Fruit fly (Drosophila melanogaster): ENCODE results near the gene CG14852.

The CG14852 gene

dm6 chr3R:14569411-14570107 is 3.8 kb downstream of the CG14852 start, which contains the start of gene Cys (continued):
- TF ChIP-seq D19B (GFP tag; optimal IDR thresholded peaks at IDR 0.05) (peak; percentile 27), Doc2 (GFP tag; IDR thresholded peaks at IDR 0.05) (no peak), h (optimal IDR thresholded peaks at IDR 0.05) (no peak), CG12769 (tag; optimal IDR thresholded peaks at IDR 0.05) (peak; percentile 89), nau (GFP tag; optimal IDR thresholded peaks at IDR 0.05) (no peak), CG7786 (GFP tag; optimal IDR thresholded peaks at IDR 0.05) (peak; percentile 17), CG7963 (GFP tag; IDR thresholded peaks at IDR 0.05; ENCODE audit: partially characterized antibody) (no peak), dmrt11E (tag; optimal IDR thresholded peaks at IDR 0.05) (peak; percentile 9), Pdp1 (GFP tag; optimal IDR thresholded peaks at IDR 0.05) (peak in 1 of 2 experiments; percentile 18), CG17328 (GFP tag; IDR thresholded peaks at IDR 0.05) (peak; percentile 36; the same call in 1 of the 2 replicates), amos (GFP tag; IDR thresholded peaks at IDR 0.05; ENCODE audit: partially characterized antibody) (peak; percentile 26; the same call in 1 of the 2 replicates), her (GFP tag; optimal IDR thresholded peaks at IDR 0.05) (peak; percentile 13), grau (tag; optimal IDR thresholded peaks at IDR 0.05) (peak; percentile 27), z (GFP tag; IDR thresholded peaks at IDR 0.05) (0 out of 3 replicates have a peak, but pooled peaks have one; percentile 61), CG13894 (tag; optimal IDR thresholded peaks at IDR 0.05) (peak; percentile 73), PHDP (tag; optimal IDR thresholded peaks at IDR 0.05) (peak; percentile 56), Asciz (GFP tag; optimal IDR thresholded peaks at IDR 0.05) (peak; percentile 19), GATAe (GFP tag; conservative IDR thresholded peaks at IDR 0.05) (no peak), sug (tag; optimal IDR thresholded peaks at IDR 0.05) (peak; percentile 34), da (GFP tag; optimal IDR thresholded peaks at IDR 0.05) (peak; percentile 42), Scr (GFP tag; IDR thresholded peaks at IDR 0.05; ENCODE audit: partially characterized antibody) (peak; percentile 9; the same call in 1 of the 2 replicates), CG8290 (GFP tag; optimal IDR thresholded peaks at IDR 0.05) (no peak), CG8290 (tag; optimal IDR thresholded peaks at IDR 0.05) (peak in 1 of 2 experiments; percentile 64), pho (GFP tag; optimal IDR thresholded peaks at IDR 0.05) (peak; percentile 16), toy (GFP tag; IDR thresholded peaks at IDR 0.05) (no peak), MBD-R2 (GFP tag; IDR thresholded peaks at IDR 0.05) (peak; percentile 24; the same call in 1 of the 2 replicates), Hr39 (optimal IDR thresholded peaks at IDR 0.05) (no peak), TFAM (GFP tag; optimal IDR thresholded peaks at IDR 0.05) (no peak), lab (GFP tag; optimal IDR thresholded peaks at IDR 0.05) (peak; percentile 1), CG15479 (GFP tag; optimal IDR thresholded peaks at IDR 0.05) (no peak), H2.0 (GFP tag; IDR thresholded peaks at IDR 0.05) (no peak), CG32767 (GFP tag; IDR thresholded peaks at IDR 0.05) (0 out of 2 replicates have a peak, but pooled peaks have one; percentile 15), crol (GFP tag; IDR thresholded peaks at IDR 0.05) (no peak), Fer1 (GFP tag; optimal IDR thresholded peaks at IDR 0.05) (no peak), MESR4 (GFP tag; optimal IDR thresholded peaks at IDR 0.05) (peak; percentile 26), sob (GFP tag; IDR thresholded peaks at IDR 0.05) (peak; percentile 39; the same call in 1 of the 2 replicates), CG17829 (tag; optimal IDR thresholded peaks at IDR 0.05) (peak; percentile 1), CG12071 (GFP tag; optimal IDR thresholded peaks at IDR 0.05) (peak; percentile 5), HLH54F (GFP tag; optimal IDR thresholded peaks at IDR 0.05) (peak; percentile 35), pan (optimal IDR thresholded peaks at IDR 0.05) (no peak), pan (GFP tag; optimal IDR thresholded peaks at IDR 0.05 in 1 of 2, IDR thresholded peaks at IDR 0.05 in 1 of 2) (peak in 1 of 2 experiments; percentile 26), CrebB (tag; optimal IDR thresholded peaks at IDR 0.05) (peak; percentile 36), ab (GFP tag; optimal IDR thresholded peaks at IDR 0.05) (no peak), tx (GFP tag; optimal IDR thresholded peaks at IDR 0.05) (no peak), E2f2 (GFP tag; IDR thresholded peaks at IDR 0.05) (no peak), slbo (GFP tag; IDR thresholded peaks at IDR 0.05) (peak; percentile 49), CG17385 (GFP tag; optimal IDR thresholded peaks at IDR 0.05) (peak; percentile 23), CG7928 (GFP tag; optimal IDR thresholded peaks at IDR 0.05) (no peak), bigmax (GFP tag; optimal IDR thresholded peaks at IDR 0.05) (peak; percentile 50), CG9932 (GFP tag; IDR thresholded peaks at IDR 0.05) (peak; percentile 33; the same call in 1 of the 2 replicates)

Data from whole organism, embryonic.